Fruit fly (Drosophila melanogaster): ENCODE measurements around the gene CG32579.

The CG32579 gene

dm6 chrX:16277878-16278506 lies 45.1 kb upstream of the CG32579 start, which contains the start of gene eas (continued):
- TF ChIP-seq CG2875 (GFP tag; optimal IDR thresholded peaks at IDR 0.05) = no peak
- no peak for TF ChIP-seq TFAM (GFP tag; optimal IDR thresholded peaks at IDR 0.05)
- TF ChIP-seq NfI (GFP tag; optimal IDR thresholded peaks at IDR 0.05) = no peak
- TF ChIP-seq CG12769 (tag; optimal IDR thresholded peaks at IDR 0.05) = no peak
- TF ChIP-seq kay (GFP tag; optimal IDR thresholded peaks at IDR 0.05) = no peak
- TF ChIP-seq CG16815 (GFP tag; optimal IDR thresholded peaks at IDR 0.05) = no peak
- TF ChIP-seq inv (GFP tag; IDR thresholded peaks at IDR 0.05; ENCODE audit: partially characterized antibody) = peak; percentile 69
- no peak for TF ChIP-seq CG9817 (tag; optimal IDR thresholded peaks at IDR 0.05)
- no peak for TF ChIP-seq CG6654 (GFP tag; optimal IDR thresholded peaks at IDR 0.05)
- TF ChIP-seq Ravus (GFP tag; IDR thresholded peaks at IDR 0.05) = no peak
- TF ChIP-seq crp (GFP tag; optimal IDR thresholded peaks at IDR 0.05) = no peak
- no peak for TF ChIP-seq CG10147 (GFP tag; optimal IDR thresholded peaks at IDR 0.05)
- peak; percentile 58 for TF ChIP-seq nmo (GFP tag; optimal IDR thresholded peaks at IDR 0.05)
- no peak for TF ChIP-seq jigr1 (GFP tag; IDR thresholded peaks at IDR 0.05)
- no peak for TF ChIP-seq CG8478 (optimal IDR thresholded peaks at IDR 0.05)
- no peak for TF ChIP-seq bcd (GFP tag; optimal IDR thresholded peaks at IDR 0.05)
- TF ChIP-seq az2 (GFP tag; optimal IDR thresholded peaks at IDR 0.05) = no peak
- peak; percentile 63 for TF ChIP-seq CG8290 (GFP tag; optimal IDR thresholded peaks at IDR 0.05)
- TF ChIP-seq CG8290 (tag; optimal IDR thresholded peaks at IDR 0.05) = peak; percentile 44 to 74
- no peak for TF ChIP-seq CG32772 (GFP tag; IDR thresholded peaks at IDR 0.05)
- peak; percentile 22 for TF ChIP-seq CHES-1-like (GFP tag; optimal IDR thresholded peaks at IDR 0.05)
- TF ChIP-seq bsh (GFP tag; optimal IDR thresholded peaks at IDR 0.05) = no peak
- no peak for TF ChIP-seq odd (GFP tag; optimal IDR thresholded peaks at IDR 0.05)
- no peak for TF ChIP-seq dysf (GFP tag; IDR thresholded peaks at IDR 0.05)
- 0 out of 3 replicates have a peak, but pooled peaks have one; percentile 10 for TF ChIP-seq ken (GFP tag; IDR thresholded peaks at IDR 0.05)
- TF ChIP-seq CG9876 (GFP tag; optimal IDR thresholded peaks at IDR 0.05) = no peak
- no peak for TF ChIP-seq gem (tag; optimal IDR thresholded peaks at IDR 0.05)
- peak; percentile 27; the same call in 1 of the 2 replicates for TF ChIP-seq NFAT (GFP tag; IDR thresholded peaks at IDR 0.05)
- no peak for TF ChIP-seq CG8089 (GFP tag; optimal IDR thresholded peaks at IDR 0.05)
- TF ChIP-seq Fer1 (GFP tag; optimal IDR thresholded peaks at IDR 0.05) = no peak
- no peak for TF ChIP-seq Stat92E (GFP tag; optimal IDR thresholded peaks at IDR 0.05)
- no peak for TF ChIP-seq pum (GFP tag; optimal IDR thresholded peaks at IDR 0.05)
- no peak for TF ChIP-seq Rx (GFP tag; IDR thresholded peaks at IDR 0.05)
- no peak for TF ChIP-seq Lim3 (GFP tag; IDR thresholded peaks at IDR 0.05)
- TF ChIP-seq CG32767 (GFP tag; IDR thresholded peaks at IDR 0.05) = no peak
- peak; percentile 64 for TF ChIP-seq Dll (GFP tag; IDR thresholded peaks at IDR 0.05; ENCODE audit: partially characterized antibody)
- no peak for TF ChIP-seq CG8388 (GFP tag; optimal IDR thresholded peaks at IDR 0.05)
- TF ChIP-seq Ssrp (tag; optimal IDR thresholded peaks at IDR 0.05) = no peak
- no peak for TF ChIP-seq bigmax (GFP tag; optimal IDR thresholded peaks at IDR 0.05)
- TF ChIP-seq grn (GFP tag; optimal IDR thresholded peaks at IDR 0.05) = peak; percentile 22
- peak; percentile 31 for TF ChIP-seq CG10267 (tag; optimal IDR thresholded peaks at IDR 0.05)
- no peak for TF ChIP-seq psq (GFP tag; optimal IDR thresholded peaks at IDR 0.05)
- TF ChIP-seq CG17385 (GFP tag; optimal IDR thresholded peaks at IDR 0.05) = no peak
- no peak for TF ChIP-seq peb (GFP tag; IDR thresholded peaks at IDR 0.05)
- TF ChIP-seq Dp (GFP tag; optimal IDR thresholded peaks at IDR 0.05) = peak; percentile 75
- no peak for TF ChIP-seq trh (GFP tag; optimal IDR thresholded peaks at IDR 0.05)
- peak; percentile 10 for TF ChIP-seq sd (tag; optimal IDR thresholded peaks at IDR 0.05)
- TF ChIP-seq unc-4 (GFP tag; IDR thresholded peaks at IDR 0.05; ENCODE audit: partially characterized antibody) = peak; percentile 75
- TF ChIP-seq CG6175 (GFP tag; IDR thresholded peaks at IDR 0.05) = 0 out of 3 replicates have a peak, but pooled peaks have one; percentile 36
- no peak for TF ChIP-seq Vsx1 (GFP tag; optimal IDR thresholded peaks at IDR 0.05)
